Worm (Caenorhabditis elegans) whole organism, mixed stage, embryonic: ENCODE measurements around the gene ZK896.1.

ENCODE experiments used
- cnd-1 ChIP-seq: fragments of 200-800 bp; sonication (Bioruptor generic); optimal IDR thresholded peaks from 2 replicates; lab custom pipeline; 2018; ENCODE audit warnings: mild to moderate bottlenecking, missing genetic modification characterization, missing compliant biosample characterization
- lin-13 ChIP-seq: fragments of 150-350 bp; optimal IDR thresholded peaks from 2 replicates; lab custom pipeline; 2014; ENCODE audit warnings: missing biosample characterization, missing genetic modification characterization
- lsy-2 ChIP-seq: fragments of 150-350 bp; optimal IDR thresholded peaks from 2 replicates; lab custom pipeline; 2014; ENCODE audit warnings: missing biosample characterization, missing genetic modification characterization
- mep-1 ChIP-seq: fragments of 150-350 bp; optimal IDR thresholded peaks from 2 replicates; lab custom pipeline; 2017; ENCODE audit warnings: missing biosample characterization, missing genetic modification reagents, missing genetic modification characterization, inconsistent platforms
- nhr-12 ChIP-seq: fragments of 150-350 bp; optimal IDR thresholded peaks from 2 replicates; lab custom pipeline; 2014; ENCODE audit warnings: missing biosample characterization, missing genetic modification characterization
- nhr-2 ChIP-seq: fragments of 150-350 bp; optimal IDR thresholded peaks from 2 replicates; lab custom pipeline; 2014; ENCODE audit warnings: missing biosample characterization, missing genetic modification characterization
- snpc-4 ChIP-seq: fragments of 150-350 bp; optimal IDR thresholded peaks from 2 replicates; lab custom pipeline; 2014; ENCODE audit warnings: missing biosample characterization, missing genetic modification characterization
- unc-120 ChIP-seq: sonication (generic microtip); optimal IDR thresholded peaks from 2 replicates; lab custom pipeline; 2017; ENCODE audit warnings: missing genetic modification characterization, missing compliant biosample characterization; ENCODE audit not compliant: poor library complexity, severe bottlenecking
- ztf-11 ChIP-seq: fragments of 150-350 bp; optimal IDR thresholded peaks from 2 replicates; lab custom pipeline; 2014; ENCODE audit warnings: missing biosample characterization, missing genetic modification characterization

- no peak for TF ChIP-seq nhr-12 (tag; lab: Kevin White, UChicago)
- TF ChIP-seq nhr-2, result no peak
- TF ChIP-seq mep-1, result no peak
- TF ChIP-seq lin-13 (tag; lab: Kevin White, UChicago), result no peak
- TF ChIP-seq snpc-4 (tag; lab: Kevin White, UChicago), result no peak
- no peak for TF ChIP-seq unc-120 (tag; lab: Kevin White, UChicago)
- TF ChIP-seq lsy-2 (tag; lab: Kevin White, UChicago), result peak; percentile 3
- TF ChIP-seq ztf-11 (tag; lab: Kevin White, UChicago), result no peak
- TF ChIP-seq cnd-1 (tag; lab: Kevin White, UChicago), result no peak
Observed at ce11 chrIV:12834417-12834731, 40.8 kb downstream of the ZK896.1 start.
